Fruit fly (Drosophila melanogaster): ENCODE data around the gene Or10a.
A peak's percentile ranks its signal among the peaks of the same experiment; 100 is the strongest.

Or10a gene

DNA sequence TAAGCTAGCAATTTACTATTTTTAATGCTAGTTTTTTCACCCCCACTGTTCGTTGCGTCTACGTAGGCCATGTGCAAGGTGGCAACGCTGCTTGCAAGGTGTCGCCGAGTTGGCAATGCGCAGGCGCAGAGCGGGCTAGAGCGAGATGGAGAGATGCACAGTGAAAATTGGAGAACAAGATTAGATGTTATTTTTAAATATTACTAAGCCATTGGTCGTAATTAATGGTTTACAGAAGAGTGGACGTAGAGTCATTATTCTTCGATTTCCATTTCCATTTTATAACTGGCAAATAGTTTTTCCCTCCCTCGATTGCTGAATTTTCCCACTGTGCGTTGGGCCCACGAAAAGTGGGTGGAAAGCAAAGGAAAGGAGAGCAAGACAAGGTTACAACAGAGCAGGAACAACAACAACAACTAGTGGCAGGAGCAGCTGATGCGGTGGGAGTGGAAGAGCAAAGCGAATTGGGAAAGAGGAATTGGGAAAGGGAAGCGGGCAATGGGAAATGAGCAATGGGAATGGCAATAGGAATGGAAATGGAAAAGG is 35.7 kb upstream of the Or10a start (continued):
- TF ChIP-seq D19A (tag; optimal IDR thresholded peaks at IDR 0.05) = peak; percentile 60
- peak; percentile 68 to 76 for TF ChIP-seq bsh (GFP tag; optimal IDR thresholded peaks at IDR 0.05)
- peak in 1 of 2 experiments; percentile 87 for TF ChIP-seq insv (GFP tag; optimal IDR thresholded peaks at IDR 0.05)
- TF ChIP-seq Jarid2 (GFP tag; optimal IDR thresholded peaks at IDR 0.05) = peak; percentile 16
- TF ChIP-seq aop (GFP tag; IDR thresholded peaks at IDR 0.05) = peak; percentile 36; the same call in 1 of the 2 replicates
- peak; percentile 88 for TF ChIP-seq stc (GFP tag; IDR thresholded peaks at IDR 0.05)
- peak; percentile 62 for TF ChIP-seq Mes4 (GFP tag; optimal IDR thresholded peaks at IDR 0.05)
- no peak for TF ChIP-seq inv (GFP tag; IDR thresholded peaks at IDR 0.05; ENCODE audit: partially characterized antibody)
- no peak for TF ChIP-seq Trl (optimal IDR thresholded peaks at IDR 0.05)
- peak; percentile 88 for TF ChIP-seq Trl (GFP tag; optimal IDR thresholded peaks at IDR 0.05)
- peak; percentile 89 for TF ChIP-seq CG4360 (GFP tag; IDR thresholded peaks at IDR 0.05)
- TF ChIP-seq scrt (GFP tag; optimal IDR thresholded peaks at IDR 0.05) = peak; percentile 66
- TF ChIP-seq crc (GFP tag; optimal IDR thresholded peaks at IDR 0.05) = peak; percentile 50
- peak; percentile 78 for TF ChIP-seq grau (tag; optimal IDR thresholded peaks at IDR 0.05)
- TF ChIP-seq zen (tag; optimal IDR thresholded peaks at IDR 0.05) = peak; percentile 63
- peak; percentile 70 for TF ChIP-seq CG12155 (GFP tag; optimal IDR thresholded peaks at IDR 0.05)
- TF ChIP-seq CG4424 (GFP tag; optimal IDR thresholded peaks at IDR 0.05) = peak; percentile 63
- peak; percentile 70 for TF ChIP-seq her (GFP tag; optimal IDR thresholded peaks at IDR 0.05)
- peak; percentile 15 for TF ChIP-seq MESR4 (GFP tag; optimal IDR thresholded peaks at IDR 0.05)
- peak; percentile 76 for TF ChIP-seq wor (GFP tag; IDR thresholded peaks at IDR 0.05)
- TF ChIP-seq CG18476 (GFP tag; optimal IDR thresholded peaks at IDR 0.05) = peak; percentile 64
- TF ChIP-seq HLHmδ (GFP tag; optimal IDR thresholded peaks at IDR 0.05) = no peak
- peak; percentile 75; the same call in 1 of the 2 replicates for TF ChIP-seq CG5953 (GFP tag; IDR thresholded peaks at IDR 0.05)
- TF ChIP-seq CG10147 (GFP tag; optimal IDR thresholded peaks at IDR 0.05) = peak; percentile 56
- peak; percentile 64 for TF ChIP-seq NC2β (GFP tag; optimal IDR thresholded peaks at IDR 0.05)
- TF ChIP-seq MBD-R2 (GFP tag; IDR thresholded peaks at IDR 0.05) = peak; percentile 63
- peak; percentile 85 for TF ChIP-seq sens-2 (GFP tag; IDR thresholded peaks at IDR 0.05)
- TF ChIP-seq Fer2 (tag; optimal IDR thresholded peaks at IDR 0.05) = no peak
- peak; percentile 79 for TF ChIP-seq mam (GFP tag; optimal IDR thresholded peaks at IDR 0.05)
- TF ChIP-seq CG12219 (GFP tag; optimal IDR thresholded peaks at IDR 0.05) = peak; percentile 61
- peak; percentile 97 for TF ChIP-seq sens (GFP tag)
- no peak for TF ChIP-seq CG2116 (GFP tag; optimal IDR thresholded peaks at IDR 0.05)
- TF ChIP-seq CG10959 (GFP tag; IDR thresholded peaks at IDR 0.05) = peak; percentile 65
- no peak for TF ChIP-seq CG31388 (GFP tag; optimal IDR thresholded peaks at IDR 0.05)
- peak; percentile 66 for TF ChIP-seq CG3847 (GFP tag; IDR thresholded peaks at IDR 0.05)
- TF ChIP-seq Opbp (GFP tag; IDR thresholded peaks at IDR 0.05; ENCODE audit: partially characterized antibody) = no peak
- TF ChIP-seq CTCF (GFP tag; optimal IDR thresholded peaks at IDR 0.05) = no peak
- peak; percentile 82 for TF ChIP-seq gem (tag; optimal IDR thresholded peaks at IDR 0.05)
- TF ChIP-seq ato (GFP tag; IDR thresholded peaks at IDR 0.05; ENCODE audit: partially characterized antibody) = no peak
- TF ChIP-seq cg (GFP tag; optimal IDR thresholded peaks at IDR 0.05) = no peak
- TF ChIP-seq usp (GFP tag; optimal IDR thresholded peaks at IDR 0.05) = no peak
- TF ChIP-seq chm (GFP tag; IDR thresholded peaks at IDR 0.05) = peak; percentile 79
- peak; percentile 89 for TF ChIP-seq zfh1 (GFP tag; IDR thresholded peaks at IDR 0.05)
- TF ChIP-seq CG34376 (GFP tag; optimal IDR thresholded peaks at IDR 0.05) = peak; percentile 22
- TF ChIP-seq Max (GFP tag; optimal IDR thresholded peaks at IDR 0.05) = no peak
- no peak for TF ChIP-seq Hr39 (optimal IDR thresholded peaks at IDR 0.05)
- TF ChIP-seq gce (GFP tag; IDR thresholded peaks at IDR 0.05) = peak; percentile 85
- TF ChIP-seq lilli (GFP tag; optimal IDR thresholded peaks at IDR 0.05) = peak; percentile 88
- TF ChIP-seq sug (tag; optimal IDR thresholded peaks at IDR 0.05) = peak; percentile 14
- TF ChIP-seq Gsc (GFP tag; IDR thresholded peaks at IDR 0.05) = 0 out of 2 replicates have a peak, but pooled peaks have one; percentile 47
- peak; percentile 49 for TF ChIP-seq CG12942 (GFP tag; optimal IDR thresholded peaks at IDR 0.05)
- peak; percentile 26 for TF ChIP-seq tio (GFP tag; optimal IDR thresholded peaks at IDR 0.05)
